Fruit fly (Drosophila melanogaster): ENCODE results near the gene Akap200.

Akap200 gene

DNA sequence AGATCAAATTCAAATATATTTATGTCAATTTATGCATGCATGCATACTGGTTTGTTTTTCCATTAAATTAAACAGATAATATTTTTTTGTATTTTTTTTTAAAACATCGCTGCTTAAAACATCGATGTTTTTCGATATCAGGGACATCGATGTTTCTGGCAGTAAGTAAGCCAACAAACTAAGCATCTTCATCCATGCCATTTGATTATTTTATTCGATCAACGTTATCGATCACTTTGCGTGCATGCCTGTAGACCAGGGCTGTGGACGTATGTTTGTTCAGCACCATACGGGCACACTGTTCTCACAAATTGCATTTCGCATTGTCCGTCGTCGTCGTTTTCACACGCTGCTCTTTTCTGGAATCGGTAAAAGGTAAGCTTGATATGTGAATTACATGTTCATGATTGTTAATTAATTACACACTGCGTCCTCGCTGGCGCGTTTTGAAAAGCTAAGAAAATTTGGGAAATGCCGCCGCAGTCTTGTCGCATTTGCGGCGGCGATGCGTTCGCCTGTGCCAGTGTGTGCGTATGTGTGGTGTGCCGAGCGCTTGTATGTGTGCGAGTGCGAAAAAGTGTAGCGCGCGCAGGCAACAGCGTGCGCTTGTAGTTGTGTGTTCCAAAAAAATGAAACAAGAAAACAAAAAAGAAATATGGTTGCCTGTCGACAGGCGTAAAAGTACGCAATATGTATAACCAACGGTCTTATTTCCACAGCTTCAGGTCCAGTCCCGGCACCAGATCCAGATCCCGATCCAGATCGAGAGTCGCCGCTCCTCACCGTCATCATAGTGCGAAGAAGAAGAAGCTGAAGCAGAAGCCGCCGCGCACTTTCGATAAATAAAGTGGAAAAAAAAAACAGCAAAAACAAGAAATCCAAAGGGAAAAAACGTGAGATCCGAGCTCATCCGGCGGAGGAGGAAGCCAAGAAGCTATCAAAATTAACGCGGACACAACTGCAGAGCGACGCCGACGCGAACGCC is 11.9 kb upstream of the Akap200 start, which contains the start of gene emb:
Gene emb, plus strand, starts transcription at position 288 of the 985 bp plus-strand sequence.
- peak; percentile 42 for TF ChIP-seq CG13624 (GFP tag; optimal IDR thresholded peaks at IDR 0.05)
- TF ChIP-seq lola (GFP tag; optimal IDR thresholded peaks at IDR 0.05), result peak in 1 of 3 experiments; percentile 38
- TF ChIP-seq ara (GFP tag; IDR thresholded peaks at IDR 0.05), result peak; percentile 42; the same call in 1 of the 2 replicates
- TF ChIP-seq CG11560 (tag; IDR thresholded peaks at IDR 0.05), result peak; percentile 99
- TF ChIP-seq zen (tag; optimal IDR thresholded peaks at IDR 0.05), result peak; percentile 77
- 0 out of 2 replicates have a peak, but pooled peaks have one; percentile 17 for TF ChIP-seq ranshi (GFP tag; IDR thresholded peaks at IDR 0.05)
- TF ChIP-seq fd3F (GFP tag; optimal IDR thresholded peaks at IDR 0.05), result no peak
- TF ChIP-seq CHES-1-like (GFP tag; optimal IDR thresholded peaks at IDR 0.05), result peak; percentile 71
- TF ChIP-seq nom (GFP tag; optimal IDR thresholded peaks at IDR 0.05), result peak; percentile 91
- peak; percentile 55 for TF ChIP-seq vvl (GFP tag; IDR thresholded peaks at IDR 0.05)
- peak; percentile 36 to 50 for TF ChIP-seq dpn (GFP tag; optimal IDR thresholded peaks at IDR 0.05)
- TF ChIP-seq sqz (GFP tag; optimal IDR thresholded peaks at IDR 0.05), result peak; percentile 67
- TF ChIP-seq Blimp-1 (GFP tag; optimal IDR thresholded peaks at IDR 0.05), result no peak
- peak; percentile 92 for TF ChIP-seq Doc3 (GFP tag; IDR thresholded peaks at IDR 0.05; ENCODE audit: partially characterized antibody)
- no peak for TF ChIP-seq CG8765 (GFP tag; IDR thresholded peaks at IDR 0.05)
- TF ChIP-seq grau (tag; optimal IDR thresholded peaks at IDR 0.05), result peak; percentile 49
- TF ChIP-seq NK7.1 (GFP tag; optimal IDR thresholded peaks at IDR 0.05), result no peak
- TF ChIP-seq so (GFP tag; IDR thresholded peaks at IDR 0.05), result no peak
- TF ChIP-seq Dref (GFP tag; IDR thresholded peaks at IDR 0.05), result peak; percentile 99
- TF ChIP-seq TFAM (GFP tag; optimal IDR thresholded peaks at IDR 0.05), result no peak
- no peak for TF ChIP-seq CG12299 (tag; optimal IDR thresholded peaks at IDR 0.05)
- TF ChIP-seq sim (GFP tag; IDR thresholded peaks at IDR 0.05), result no peak
- peak; percentile 58 for TF ChIP-seq jumu (GFP tag; optimal IDR thresholded peaks at IDR 0.05)
- TF ChIP-seq CG18262 (tag; optimal IDR thresholded peaks at IDR 0.05), result peak; percentile 42
- TF ChIP-seq Hmr (GFP tag; optimal IDR thresholded peaks at IDR 0.05), result peak; percentile 80
- no peak for TF ChIP-seq CG10565 (GFP tag; optimal IDR thresholded peaks at IDR 0.05)
- peak; percentile 43 for TF ChIP-seq Hr3 (GFP tag; optimal IDR thresholded peaks at IDR 0.05)
- no peak for TF ChIP-seq Lim3 (GFP tag; IDR thresholded peaks at IDR 0.05)
- TF ChIP-seq chn (GFP tag; optimal IDR thresholded peaks at IDR 0.05), result peak; percentile 52
- peak; percentile 66 for TF ChIP-seq CG9727 (GFP tag; optimal IDR thresholded peaks at IDR 0.05)
- peak; percentile 97 for TF ChIP-seq vnd (GFP tag; IDR thresholded peaks at IDR 0.05; ENCODE audit: partially characterized antibody)
- TF ChIP-seq Dbx (GFP tag; IDR thresholded peaks at IDR 0.05), result 0 out of 3 replicates have a peak, but pooled peaks have one; percentile 57
- no peak for TF ChIP-seq abd-A (tag; optimal IDR thresholded peaks at IDR 0.05)
- TF ChIP-seq CG3407 (GFP tag; optimal IDR thresholded peaks at IDR 0.05), result no peak
- no peak for TF ChIP-seq Oli (tag; optimal IDR thresholded peaks at IDR 0.05)
- TF ChIP-seq CG6689 (GFP tag; IDR thresholded peaks at IDR 0.05), result 0 out of 2 replicates have a peak, but pooled peaks have one; percentile 34
- TF ChIP-seq btn (GFP tag; optimal IDR thresholded peaks at IDR 0.05), result no peak
- TF ChIP-seq psq (GFP tag; optimal IDR thresholded peaks at IDR 0.05), result peak; percentile 19
- peak; percentile 19 for TF ChIP-seq D19A (tag; optimal IDR thresholded peaks at IDR 0.05)
- TF ChIP-seq Hr51 (GFP tag; optimal IDR thresholded peaks at IDR 0.05), result peak in 1 of 2 experiments; percentile 15
- peak; percentile 30 for TF ChIP-seq maf-S (GFP tag; optimal IDR thresholded peaks at IDR 0.05)
- no peak for TF ChIP-seq CG4360 (GFP tag; IDR thresholded peaks at IDR 0.05)
- TF ChIP-seq CG13123 (GFP tag; optimal IDR thresholded peaks at IDR 0.05), result no peak
- no peak for TF ChIP-seq CG10274 (GFP tag; optimal IDR thresholded peaks at IDR 0.05)
- no peak for TF ChIP-seq ham (GFP tag; IDR thresholded peaks at IDR 0.05)
- no peak for TF ChIP-seq mirr (GFP tag; optimal IDR thresholded peaks at IDR 0.05)
- peak; percentile 93 for TF ChIP-seq CG7928 (GFP tag; optimal IDR thresholded peaks at IDR 0.05)
- TF ChIP-seq CG14441 (GFP tag; IDR thresholded peaks at IDR 0.05), result peak; percentile 30; the same call in 1 of the 2 replicates

Data from whole organism, embryonic.